Fruit fly (Drosophila melanogaster) whole organism, embryonic: ENCODE results near the gene CG44405.

Experiments used
- Atf6 ChIP-seq: fragments of 200-800 bp; sonication (Bioruptor generic); IDR thresholded peaks from 2 replicates; pipeline ENCODE4 v1.3.6; 2022; ENCODE audit warnings: missing biosample characterization, missing genetic modification characterization
- B-H2 ChIP-seq: fragments of 200-800 bp; sonication (Bioruptor generic); optimal IDR thresholded peaks from 2 replicates; lab custom pipeline; 2018; ENCODE audit warnings: missing biosample characterization, mild to moderate bottlenecking, missing genetic modification characterization
- CG1024 ChIP-seq: fragments of 200-800 bp; sonication (Bioruptor generic); IDR thresholded peaks from 2 replicates; pipeline ENCODE4 v1.3.6; 2022; ENCODE audit warnings: missing biosample characterization, missing genetic modification characterization
- CG10267 ChIP-seq: fragments of 200-800 bp; sonication (Bioruptor generic); optimal IDR thresholded peaks from 2 replicates; lab custom pipeline; 2018; ENCODE audit warnings: missing biosample characterization, mild to moderate bottlenecking, missing genetic modification characterization, moderate library complexity
- CG10565 ChIP-seq: fragments of 200-800 bp; sonication (Bioruptor generic); optimal IDR thresholded peaks from 3 replicates; lab custom pipeline; 2016; ENCODE audit warnings: missing biosample characterization, mild to moderate bottlenecking, missing genetic modification characterization
- CG11093 ChIP-seq: fragments of 200-800 bp; sonication (Bioruptor generic); IDR thresholded peaks from 3 replicates; pipeline ENCODE4 v1.3.6; 2022; ENCODE audit warnings: missing biosample characterization, missing genetic modification characterization
- CG12071 ChIP-seq: fragments of 200-800 bp; sonication (Bioruptor generic); optimal IDR thresholded peaks from 3 replicates; lab custom pipeline; 2018; ENCODE audit warnings: missing biosample characterization, mild to moderate bottlenecking, missing genetic modification characterization
- CG1233 ChIP-seq: fragments of 200-800 bp; sonication (Bioruptor generic); optimal IDR thresholded peaks from 4 replicates; lab custom pipeline; 2018; ENCODE audit warnings: missing biosample characterization, mild to moderate bottlenecking, missing genetic modification characterization
- CG12391 ChIP-seq: fragments of 200-800 bp; sonication (Bioruptor generic); optimal IDR thresholded peaks from 3 replicates; lab custom pipeline; 2018; ENCODE audit warnings: missing biosample characterization, mild to moderate bottlenecking, missing genetic modification characterization, moderate library complexity
- CG15514 ChIP-seq: fragments of 200-800 bp; sonication (Bioruptor generic); optimal IDR thresholded peaks from 3 replicates; lab custom pipeline; 2017; ENCODE audit warnings: missing biosample characterization, missing genetic modification characterization, mild to moderate bottlenecking, moderate library complexity, missing genetic modification reagents
- CG15601 ChIP-seq: fragments of 200-800 bp; sonication (Bioruptor generic); optimal IDR thresholded peaks from 3 replicates; lab custom pipeline; 2019; ENCODE audit warnings: missing biosample characterization, mild to moderate bottlenecking, missing genetic modification characterization, moderate library complexity
- CG16779 ChIP-seq: fragments of 200-800 bp; sonication (Bioruptor generic); IDR thresholded peaks from 2 replicates; pipeline ENCODE4 v1.3.6; 2022; ENCODE audit warnings: missing biosample characterization, missing genetic modification characterization
- CG17912 ChIP-seq: fragments of 200-800 bp; sonication (Bioruptor generic); optimal IDR thresholded peaks from 2 replicates; lab custom pipeline; 2018; ENCODE audit warnings: missing biosample characterization, mild to moderate bottlenecking, missing genetic modification characterization
- CG18476 ChIP-seq: fragments of 200-800 bp; sonication (Bioruptor generic); optimal IDR thresholded peaks from 2 replicates; lab custom pipeline; 2016; ENCODE audit warnings: missing biosample characterization, mild to moderate bottlenecking, missing genetic modification characterization
- CG18619 ChIP-seq: fragments of 200-800 bp; sonication (Bioruptor generic); optimal IDR thresholded peaks from 3 replicates; lab custom pipeline; 2017; ENCODE audit warnings: missing biosample characterization, mild to moderate bottlenecking, missing genetic modification characterization
- CG2678 ChIP-seq: fragments of 200-800 bp; sonication (Bioruptor generic); optimal IDR thresholded peaks from 3 replicates; lab custom pipeline; 2019; ENCODE audit warnings: missing biosample characterization, mild to moderate bottlenecking, missing genetic modification characterization, moderate library complexity
- CG2875 ChIP-seq: fragments of 200-800 bp; sonication (Bioruptor generic); optimal IDR thresholded peaks from 2 replicates; lab custom pipeline; 2017; ENCODE audit warnings: missing biosample characterization, mild to moderate bottlenecking, missing genetic modification characterization, missing genetic modification reagents
- CG33213 ChIP-seq: fragments of 200-800 bp; sonication (Bioruptor generic); optimal IDR thresholded peaks from 3 replicates; lab custom pipeline; 2016; ENCODE audit warnings: missing biosample characterization, missing genetic modification characterization
- CG3726 ChIP-seq: fragments of 200-800 bp; sonication (Bioruptor generic); IDR thresholded peaks from 3 replicates; pipeline ENCODE4, ENCODE4 v1.3.6; 2022; ENCODE audit warnings: missing biosample characterization, missing genetic modification characterization
- CG42726 ChIP-seq: fragments of 200-800 bp; sonication (Bioruptor generic); IDR thresholded peaks from 2 replicates; pipeline ENCODE4 v1.3.6; 2022; ENCODE audit warnings: missing biosample characterization, missing genetic modification characterization; ENCODE audit not compliant: partially characterized antibody
- CG4282 ChIP-seq: fragments of 200-800 bp; sonication (Bioruptor generic); optimal IDR thresholded peaks from 2 replicates; lab custom pipeline; 2016; ENCODE audit warnings: missing biosample characterization, missing genetic modification characterization
- CG43689 ChIP-seq: fragments of 200-800 bp; sonication (Bioruptor generic); IDR thresholded peaks from 2 replicates; pipeline ENCODE4 v1.3.6; 2022; ENCODE audit warnings: missing biosample characterization, missing genetic modification characterization
- CG5245 ChIP-seq: fragments of 200-800 bp; sonication (Bioruptor generic); optimal IDR thresholded peaks from 3 replicates; lab custom pipeline; 2016; ENCODE audit warnings: missing biosample characterization, missing genetic modification characterization
- CG6254 ChIP-seq: fragments of 200-800 bp; sonication (Bioruptor generic); optimal IDR thresholded peaks from 3 replicates; lab custom pipeline; 2017; ENCODE audit warnings: mild to moderate bottlenecking, missing biosample characterization, missing genetic modification reagents, missing genetic modification characterization
- CG7786 ChIP-seq: fragments of 200-800 bp; sonication (Bioruptor generic); optimal IDR thresholded peaks from 2 replicates; lab custom pipeline; 2016; ENCODE audit warnings: missing biosample characterization, missing genetic modification characterization
- CG9727 ChIP-seq: fragments of 200-800 bp; sonication (Bioruptor generic); optimal IDR thresholded peaks from 3 replicates; lab custom pipeline; 2017; ENCODE audit warnings: missing biosample characterization, mild to moderate bottlenecking, missing genetic modification characterization
- CG9817 ChIP-seq: fragments of 200-800 bp; sonication (Bioruptor generic); optimal IDR thresholded peaks from 2 replicates; lab custom pipeline; 2018; ENCODE audit warnings: missing biosample characterization, mild to moderate bottlenecking, missing genetic modification characterization, moderate library complexity
- CTCF ChIP-seq: fragments of 200-800 bp; sonication (Bioruptor generic); optimal IDR thresholded peaks from 2 replicates; lab custom pipeline; 2017; ENCODE audit warnings: missing biosample characterization, mild to moderate bottlenecking, missing genetic modification characterization, moderate library complexity
- Deaf1 ChIP-seq: fragments of 200-800 bp; optimal IDR thresholded peaks from 3 replicates; lab custom pipeline; 2019; ENCODE audit warnings: missing biosample characterization, mild to moderate bottlenecking, missing genetic modification characterization, moderate library complexity
- HLH4C ChIP-seq: fragments of 200-800 bp; sonication (Bioruptor generic); IDR thresholded peaks from 3 replicates; pipeline ENCODE4 v1.3.6; 2022; ENCODE audit warnings: missing biosample characterization, missing genetic modification characterization; ENCODE audit not compliant: partially characterized antibody
- HLHmδ ChIP-seq: fragments of 200-800 bp; sonication (Bioruptor generic); optimal IDR thresholded peaks from 2 replicates; lab custom pipeline; 2018; ENCODE audit warnings: missing biosample characterization, mild to moderate bottlenecking, missing genetic modification characterization, moderate library complexity
- HmgZ ChIP-seq: fragments of 200-800 bp; sonication (Bioruptor generic); optimal IDR thresholded peaks from 2 replicates; lab custom pipeline; 2018; ENCODE audit warnings: missing biosample characterization, mild to moderate bottlenecking, missing genetic modification characterization
- Mad ChIP-seq: fragments of 200-800 bp; sonication (Bioruptor generic); optimal IDR thresholded peaks from 2 replicates; lab custom pipeline; 2016; ENCODE audit warnings: missing biosample characterization, missing genetic modification characterization
- NC2α ChIP-seq: fragments of 200-800 bp; sonication (Bioruptor generic); optimal IDR thresholded peaks from 2 replicates; lab custom pipeline; 2016; ENCODE audit warnings: missing biosample characterization, missing genetic modification characterization
- NFAT ChIP-seq: fragments of 200-800 bp; sonication (Bioruptor generic); IDR thresholded peaks from 2 replicates; pipeline ENCODE4 v1.3.6; 2022; ENCODE audit warnings: missing biosample characterization, missing genetic modification characterization
- Poxn ChIP-seq: fragments of 200-800 bp; sonication (Bioruptor generic); IDR thresholded peaks from 2 replicates; pipeline ENCODE4 v1.3.6; 2022; ENCODE audit warnings: missing biosample characterization, missing genetic modification characterization
- Rfx ChIP-seq: fragments of 200-800 bp; sonication (Bioruptor generic); IDR thresholded peaks from 2 replicates; pipeline ENCODE4 v1.3.6; 2022; ENCODE audit warnings: missing biosample characterization, missing genetic modification characterization
- Side ChIP-seq: fragments of 200-800 bp; sonication (Bioruptor generic); optimal IDR thresholded peaks from 2 replicates; lab custom pipeline; 2016; ENCODE audit warnings: missing biosample characterization, missing genetic modification characterization
- ab ChIP-seq: fragments of 200-800 bp; sonication (Bioruptor generic); optimal IDR thresholded peaks from 2 replicates; lab custom pipeline; 2016; ENCODE audit warnings: missing biosample characterization, missing genetic modification characterization
- ara ChIP-seq: fragments of 200-800 bp; sonication (Bioruptor generic); IDR thresholded peaks from 2 replicates; pipeline ENCODE4 v1.3.6; 2022; ENCODE audit warnings: missing biosample characterization, missing genetic modification characterization
- crp ChIP-seq, 2 experiments: fragments of 200-800 bp; sonication (Bioruptor generic); optimal IDR thresholded peaks; 2 replicates in 1 of 2; 3 replicates in 1 of 2; lab custom pipeline; 2017; ENCODE audit warnings: missing biosample characterization in 2 of 2, missing genetic modification characterization in 2 of 2, mild to moderate bottlenecking in 1 of 2, moderate library complexity in 1 of 2
- dmrt11E ChIP-seq: fragments of 200-800 bp; sonication (Bioruptor generic); optimal IDR thresholded peaks from 3 replicates; lab custom pipeline; 2018; ENCODE audit warnings: missing biosample characterization, mild to moderate bottlenecking, missing genetic modification characterization, moderate library complexity
- eve ChIP-seq, 2 experiments: fragments of >200 bp; optimal IDR thresholded peaks; 2 replicates each; lab custom pipeline; 2017; ENCODE audit warnings: missing biosample characterization in 2 of 2, missing genetic modification characterization in 2 of 2
- inv ChIP-seq: fragments of 200-800 bp; sonication (Bioruptor generic); IDR thresholded peaks from 2 replicates; pipeline ENCODE4 v1.3.6; 2022; ENCODE audit warnings: missing biosample characterization, missing genetic modification characterization; ENCODE audit not compliant: partially characterized antibody
- luna ChIP-seq: fragments of 200-800 bp; sonication (Bioruptor generic); optimal IDR thresholded peaks from 2 replicates; lab custom pipeline; 2016; ENCODE audit warnings: missing biosample characterization, missing genetic modification characterization
- org-1 ChIP-seq: fragments of 200-800 bp; sonication (Bioruptor generic); optimal IDR thresholded peaks from 2 replicates; lab custom pipeline; 2017; ENCODE audit warnings: missing biosample characterization, missing genetic modification characterization
- rib ChIP-seq: fragments of 200-800 bp; sonication (Bioruptor generic); IDR thresholded peaks from 2 replicates; pipeline ENCODE4 v1.3.6; 2022; ENCODE audit warnings: missing biosample characterization, missing genetic modification characterization
- salm ChIP-seq: fragments of 200-800 bp; sonication (Bioruptor generic); optimal IDR thresholded peaks from 2 replicates; lab custom pipeline; 2018; ENCODE audit warnings: missing biosample characterization, mild to moderate bottlenecking, missing genetic modification characterization
- twi ChIP-seq: fragments of 200-800 bp; optimal IDR thresholded peaks from 2 replicates; lab custom pipeline; 2019; ENCODE audit warnings: missing biosample characterization, mild to moderate bottlenecking, missing genetic modification characterization, moderate library complexity
- wdn ChIP-seq: fragments of 200-800 bp; sonication (Bioruptor generic); IDR thresholded peaks from 2 replicates; pipeline ENCODE4 v1.3.6; 2022; ENCODE audit warnings: missing biosample characterization, missing genetic modification characterization

The CG44405 gene

DNA sequence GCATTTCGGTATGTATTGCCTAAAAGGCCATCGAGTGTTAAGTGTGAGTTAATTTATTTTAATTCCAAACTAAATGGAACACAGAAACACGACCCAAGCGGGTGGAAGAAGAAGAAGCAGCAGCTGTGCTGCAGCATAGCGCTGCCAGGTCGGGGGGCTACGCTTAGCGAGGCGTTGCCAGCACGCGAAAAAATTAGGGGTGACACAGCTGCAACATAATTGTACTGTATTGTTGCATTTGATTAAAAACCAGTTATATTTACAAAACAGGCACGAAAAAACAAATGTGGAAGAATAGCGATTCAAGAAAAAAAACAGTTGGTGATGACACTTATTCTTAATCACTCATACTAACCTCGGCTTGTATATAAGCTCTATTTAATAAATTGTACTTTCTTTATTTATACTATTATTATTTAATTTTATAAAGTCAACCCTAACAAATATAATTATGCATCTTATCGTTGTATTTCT lies 8.1 kb upstream of the CG44405 start (continued):
- TF ChIP-seq inv (GFP tag; lab: Robert Waterston, UW) (peak; percentile 55), Side (GFP tag; lab: Kevin White, UChicago) (peak; percentile 19), dmrt11E (tag; lab: Kevin White, UChicago) (peak; percentile 54), CG15601 (tag; lab: Kevin White, UChicago) (no peak), CG11093 (GFP tag; lab: Robert Waterston, UW) (peak; percentile 51; the same call in 2 of the 3 replicates), CG3726 (GFP tag; lab: Robert Waterston, UW) (peak; percentile 65; the same call in 2 of the 3 replicates), eve (GFP tag; optimal IDR thresholded peaks at IDR 0.05; lab: Kevin White, UChicago) (no peak), ara (peak; percentile 51; the same call in 1 of the 2 replicates), CG9727 (GFP tag; lab: Kevin White, UChicago) (peak; percentile 78), CG2875 (GFP tag; lab: Kevin White, UChicago) (no peak), CG10565 (GFP tag; lab: Kevin White, UChicago) (no peak), CG42726 (0 out of 2 replicates have a peak, but pooled peaks have one; percentile 21), CG16779 (GFP tag; lab: Robert Waterston, UW) (peak; percentile 64; the same call in 1 of the 2 replicates), CG17912 (GFP tag; lab: Kevin White, UChicago) (peak; percentile 43), HmgZ (tag; lab: Kevin White, UChicago) (peak; percentile 73), CG43689 (GFP tag; lab: Robert Waterston, UW) (peak; percentile 47; the same call in 1 of the 2 replicates), Deaf1 (tag; lab: Kevin White, UChicago) (no peak), B-H2 (GFP tag; lab: Kevin White, UChicago) (peak; percentile 82), CG1233 (GFP tag; lab: Kevin White, UChicago) (peak; percentile 21), NFAT (GFP tag; lab: Robert Waterston, UW) (peak; percentile 85), Rfx (GFP tag; lab: Robert Waterston, UW) (peak; percentile 86), Poxn (GFP tag; lab: Robert Waterston, UW) (no peak), HLHmδ (GFP tag; lab: Kevin White, UChicago) (peak; percentile 7), CG18476 (GFP tag; lab: Kevin White, UChicago) (no peak), crp (GFP tag; optimal IDR thresholded peaks at IDR 0.05; lab: Kevin White, UChicago) (peak in 1 of 2 experiments; percentile 79), CG10267 (tag; lab: Kevin White, UChicago) (peak; percentile 32), CG4282 (GFP tag; lab: Kevin White, UChicago) (peak; percentile 67), Atf6 (GFP tag; lab: Robert Waterston, UW) (peak; percentile 77), CG5245 (GFP tag; lab: Kevin White, UChicago) (peak; percentile 49), CG2678 (tag; lab: Kevin White, UChicago) (no peak), CG9817 (tag; lab: Kevin White, UChicago) (peak; percentile 69), org-1 (peak; percentile 54), Mad (peak; percentile 43), CG33213 (GFP tag; lab: Kevin White, UChicago) (peak; percentile 38), CG15514 (peak; percentile 60), NC2α (GFP tag; lab: Kevin White, UChicago) (peak; percentile 9), wdn (peak; percentile 70), luna (GFP tag; lab: Kevin White, UChicago) (no peak), ab (GFP tag; lab: Kevin White, UChicago) (peak; percentile 46), CG18619 (GFP tag; lab: Kevin White, UChicago) (no peak), CTCF (peak; percentile 89), rib (GFP tag; lab: Robert Waterston, UW) (peak; percentile 41; the same call in 1 of the 2 replicates), salm (tag; lab: Kevin White, UChicago) (peak; percentile 10), CG6254 (GFP tag; lab: Kevin White, UChicago) (peak; percentile 15), HLH4C (peak; percentile 50; the same call in 2 of the 3 replicates), CG1024 (GFP tag; lab: Robert Waterston, UW) (peak; percentile 54), twi (tag; lab: Kevin White, UChicago) (no peak), CG7786 (peak; percentile 71), CG12071 (no peak), CG12391 (peak; percentile 81)
